Worm (Caenorhabditis elegans): ENCODE measurements around the gene C13F10.8.

C13F10.8 gene

ce11 chrV:7214802-7215201 is 6.0 kb downstream of the C13F10.8 start, which contains the start of gene soap-1:
Gene soap-1 (minus strand): TSS chrV:7214902.
- TF ChIP-seq nhr-237 (tag; optimal IDR thresholded peaks at IDR 0.05) (no peak), nhr-11 (tag; optimal IDR thresholded peaks at IDR 0.05) (no peak), ama-1 (optimal IDR thresholded peaks at IDR 0.05) (no peak), lsy-12 (tag; optimal IDR thresholded peaks at IDR 0.05) (no peak), tbx-2 (tag; optimal IDR thresholded peaks at IDR 0.05) (no peak), snpc-4 (tag; optimal IDR thresholded peaks at IDR 0.05) (no peak), lin-15B (tag; optimal IDR thresholded peaks at IDR 0.05) (no peak), nfya-1 (tag; optimal IDR thresholded peaks at IDR 0.05; ENCODE audit: insufficient read depth) (no peak), egl-27 (tag; optimal IDR thresholded peaks at IDR 0.05) (no peak), elt-1 (tag; optimal IDR thresholded peaks at IDR 0.05) (no peak), pqm-1 (tag; optimal IDR thresholded peaks at IDR 0.05) (no peak), fkh-10 (GFP tag; optimal IDR thresholded peaks at IDR 0.05) (no peak), nhr-23 (tag; optimal IDR thresholded peaks at IDR 0.05) (no peak), sea-2 (GFP tag; optimal IDR thresholded peaks at IDR 0.05) (no peak), eor-1 (tag; optimal IDR thresholded peaks at IDR 0.05) (no peak), nhr-77 (tag; optimal IDR thresholded peaks at IDR 0.05) (no peak), skn-1 (tag; optimal IDR thresholded peaks at IDR 0.05) (no peak), nhr-25 (tag; optimal IDR thresholded peaks at IDR 0.05) (no peak), mdl-1 (tag; optimal IDR thresholded peaks at IDR 0.05) (no peak)

ce11 chrV:7209001-7209400 is 11.8 kb downstream of the C13F10.8 start:
- TF ChIP-seq snpc-4 (tag; optimal IDR thresholded peaks at IDR 0.05) = no peak
- no peak for TF ChIP-seq unc-62 (GFP tag; optimal IDR thresholded peaks at IDR 0.05)
- no peak for TF ChIP-seq egl-5 (tag; optimal IDR thresholded peaks at IDR 0.05)
- no peak for TF ChIP-seq nhr-23 (tag; optimal IDR thresholded peaks at IDR 0.05)
- no peak for TF ChIP-seq elt-3 (tag; optimal IDR thresholded peaks at IDR 0.05)
- TF ChIP-seq mml-1 (tag; optimal IDR thresholded peaks at IDR 0.05) = no peak
- no peak for TF ChIP-seq sea-2 (GFP tag; optimal IDR thresholded peaks at IDR 0.05)
- TF ChIP-seq aly-2 (tag; optimal IDR thresholded peaks at IDR 0.05) = no peak
- TF ChIP-seq egl-27 (tag; optimal IDR thresholded peaks at IDR 0.05) = no peak
- TF ChIP-seq ceh-9 (tag; optimal IDR thresholded peaks at IDR 0.05) = no peak
- TF ChIP-seq jun-1 (tag; optimal IDR thresholded peaks at IDR 0.05) = no peak
- no peak for TF ChIP-seq nhr-67 (tag; optimal IDR thresholded peaks at IDR 0.05)
- no peak for TF ChIP-seq lin-15B (tag; optimal IDR thresholded peaks at IDR 0.05)
- no peak for TF ChIP-seq unc-39 (tag; optimal IDR thresholded peaks at IDR 0.05)
- TF ChIP-seq ceh-16 (tag; optimal IDR thresholded peaks at IDR 0.05) = no peak
- no peak for TF ChIP-seq pha-4 (tag; optimal IDR thresholded peaks at IDR 0.05)
- no peak for TF ChIP-seq pqm-1 (tag; optimal IDR thresholded peaks at IDR 0.05)
- TF ChIP-seq ztf-11 (tag; optimal IDR thresholded peaks at IDR 0.05) = no peak
- TF ChIP-seq lin-39 (tag; optimal IDR thresholded peaks at IDR 0.05) = no peak

- no peak for TF ChIP-seq ZK546.5 (tag; optimal IDR thresholded peaks at IDR 0.05)
These were observed 19.5 kb downstream of the C13F10.8 start for ce11 chrV:7201353-7201752.

ce11 chrV:7199932-7200331 is 20.9 kb downstream of the C13F10.8 start, which contains the start of gene F09G2.1:
Gene F09G2.1 (plus strand): TSS chrV:7200232.
- TF ChIP-seq sea-2 (GFP tag; optimal IDR thresholded peaks at IDR 0.05) (no peak), nhr-43 (tag; optimal IDR thresholded peaks at IDR 0.05; ENCODE audit: poor library complexity, severe bottlenecking) (no peak), mdl-1 (tag; optimal IDR thresholded peaks at IDR 0.05) (no peak), nhr-77 (tag; optimal IDR thresholded peaks at IDR 0.05) (no peak), ama-1 (optimal IDR thresholded peaks at IDR 0.05) (no peak), nhr-67 (tag; optimal IDR thresholded peaks at IDR 0.05) (no peak), fkh-10 (GFP tag; optimal IDR thresholded peaks at IDR 0.05) (no peak), elt-1 (tag; optimal IDR thresholded peaks at IDR 0.05) (no peak), mml-1 (tag; optimal IDR thresholded peaks at IDR 0.05) (no peak), ceh-9 (tag; optimal IDR thresholded peaks at IDR 0.05) (no peak), ztf-11 (tag; optimal IDR thresholded peaks at IDR 0.05) (no peak), elt-3 (tag; optimal IDR thresholded peaks at IDR 0.05) (no peak), ceh-28 (tag; optimal IDR thresholded peaks at IDR 0.05) (no peak), ceh-16 (tag; optimal IDR thresholded peaks at IDR 0.05) (no peak), nhr-11 (tag; optimal IDR thresholded peaks at IDR 0.05) (no peak), skn-1 (tag; optimal IDR thresholded peaks at IDR 0.05) (no peak), fkh-2 (tag; optimal IDR thresholded peaks at IDR 0.05) (no peak), aly-2 (tag; optimal IDR thresholded peaks at IDR 0.05) (no peak), daf-12 (tag; optimal IDR thresholded peaks at IDR 0.05) (no peak), ceh-82 (tag; optimal IDR thresholded peaks at IDR 0.05) (no peak)

All from whole organism, L3 larva.